Worm (Caenorhabditis elegans): ENCODE data around the gene C16C8.12.
A peak's percentile ranks its signal among the peaks of the same experiment; 100 is the strongest.

C16C8.12 gene

DNA sequence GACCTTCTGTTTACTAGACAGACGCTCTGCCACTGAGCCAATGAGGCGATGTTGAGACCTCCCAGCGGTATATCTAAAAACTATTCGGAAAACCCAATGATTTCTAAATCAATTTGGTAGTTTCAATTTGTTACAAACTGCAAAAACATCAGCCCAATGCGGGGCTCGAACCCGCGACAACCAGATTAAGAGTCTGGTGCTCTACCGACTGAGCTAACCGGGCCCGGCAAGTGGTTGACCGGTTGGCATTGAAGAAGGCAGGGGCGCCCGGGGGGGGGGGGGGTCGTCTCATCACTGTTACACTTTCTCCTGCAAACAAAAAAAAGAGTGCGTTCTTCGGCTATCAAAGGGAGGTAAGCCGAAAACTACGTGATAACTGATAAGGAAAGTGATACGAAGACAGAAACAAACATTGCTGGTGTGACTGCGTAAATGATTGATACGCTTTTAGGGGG, 13.2 kb upstream of the C16C8.12 start (continued):
- TF ChIP-seq nhr-90 (tag; optimal IDR thresholded peaks at IDR 0.05) (peak; percentile 92), mes-4 (tag; optimal IDR thresholded peaks at IDR 0.05) (peak; percentile 40), dpl-1 (GFP tag; optimal IDR thresholded peaks at IDR 0.05) (no peak), nfya-1 (tag; optimal IDR thresholded peaks at IDR 0.05; ENCODE audit: borderline replicate concordance, insufficient read depth) (no peak), efl-1 (GFP tag; optimal IDR thresholded peaks at IDR 0.05) (no peak), athp-1 (tag; optimal IDR thresholded peaks at IDR 0.05) (peak; percentile 74), atf-7 (tag; optimal IDR thresholded peaks at IDR 0.05) (peak; percentile 75), unc-130 (GFP tag; optimal IDR thresholded peaks at IDR 0.05) (peak; percentile 19), nhr-27 (tag; optimal IDR thresholded peaks at IDR 0.05) (peak; percentile 69), hlh-26 (GFP tag; conservative IDR thresholded peaks at IDR 0.05) (no peak), egl-44 (GFP tag; IDR thresholded peaks at IDR 0.05) (peak; percentile 81; the same call in 1 of the 2 replicates), F49E8.2 (tag; optimal IDR thresholded peaks at IDR 0.05; ENCODE audit: insufficient read depth) (no peak), F22D6.2 (tag; optimal IDR thresholded peaks at IDR 0.05) (no peak), madf-3 (GFP tag; IDR thresholded peaks at IDR 0.05) (no peak), lin-54 (GFP tag; optimal IDR thresholded peaks at IDR 0.05) (peak; percentile 59), ztf-18 (tag; optimal IDR thresholded peaks at IDR 0.05) (peak; percentile 66), ceh-58 (GFP tag; IDR thresholded peaks at IDR 0.05) (0 out of 2 replicates have a peak, but pooled peaks have one; percentile 54), Y56A3A.18 (GFP tag; IDR thresholded peaks at IDR 0.05) (peak; percentile 87), ceh-100 (GFP tag; IDR thresholded peaks at IDR 0.05) (peak; percentile 57; the same call in 1 of the 2 replicates), Y67H2A.10 (GFP tag; conservative IDR thresholded peaks at IDR 0.05) (no peak), B0035.1 (tag; optimal IDR thresholded peaks at IDR 0.05) (peak; percentile 27), F57A8.1 (GFP tag; optimal IDR thresholded peaks at IDR 0.05) (peak; percentile 81), ztf-3 (GFP tag; optimal IDR thresholded peaks at IDR 0.05) (peak; percentile 57), Y53F4B.3 (GFP tag; IDR thresholded peaks at IDR 0.05) (no peak), tbp1 (GFP tag; optimal IDR thresholded peaks at IDR 0.05) (peak; percentile 97), him-1 (tag; optimal IDR thresholded peaks at IDR 0.05) (peak; percentile 93), F57C9.4 (tag; optimal IDR thresholded peaks at IDR 0.05) (no peak), ets-4 (GFP tag; optimal IDR thresholded peaks at IDR 0.05) (peak; percentile 33), nhr-80 (tag; optimal IDR thresholded peaks at IDR 0.05) (peak; percentile 79), T07F8.4 (tag; optimal IDR thresholded peaks at IDR 0.05) (peak; percentile 80), sptf-2 (GFP tag; optimal IDR thresholded peaks at IDR 0.05) (peak; percentile 73), D2030.7 (GFP tag; IDR thresholded peaks at IDR 0.05) (peak; percentile 86), mel-28 (tag; optimal IDR thresholded peaks at IDR 0.05; ENCODE audit: borderline replicate concordance) (no peak), tbx-9 (tag; optimal IDR thresholded peaks at IDR 0.05; ENCODE audit: borderline replicate concordance) (no peak), somi-1 (GFP tag; optimal IDR thresholded peaks at IDR 0.05) (peak; percentile 68), ztf-22 (GFP tag; optimal IDR thresholded peaks at IDR 0.05) (no peak), F23B12.7 (tag; optimal IDR thresholded peaks at IDR 0.05; ENCODE audit: insufficient read depth) (no peak), hrde-1 (tag; optimal IDR thresholded peaks at IDR 0.05; ENCODE audit: borderline replicate concordance) (peak; percentile 51), lsy-27 (tag; optimal IDR thresholded peaks at IDR 0.05; ENCODE audit: borderline replicate concordance, insufficient read depth) (no peak), B0261.1 (tag; optimal IDR thresholded peaks at IDR 0.05) (peak; percentile 97), rec-8 (tag; optimal IDR thresholded peaks at IDR 0.05) (peak; percentile 74 to 82), ZK185.1 (tag; optimal IDR thresholded peaks at IDR 0.05; ENCODE audit: poor library complexity, severe bottlenecking) (no peak), hmg-20 (GFP tag; IDR thresholded peaks at IDR 0.05) (peak; percentile 63; the same call in 1 of the 2 replicates), mxl-1 (tag; optimal IDR thresholded peaks at IDR 0.05) (peak; percentile 58), hlh-12 (tag; optimal IDR thresholded peaks at IDR 0.05) (no peak), pbrm-1 (GFP tag; IDR thresholded peaks at IDR 0.05) (peak; percentile 81), attf-6 (GFP tag; IDR thresholded peaks at IDR 0.05) (0 out of 2 replicates have a peak, but pooled peaks have one; percentile 39)
